Fruit fly (Drosophila melanogaster): ENCODE results near the gene yellow-k.
A peak's percentile ranks its signal among the peaks of the same experiment; 100 is the strongest.

- TF ChIP-seq CG8290 (GFP tag; optimal IDR thresholded peaks at IDR 0.05) (no peak), CG8290 (tag; optimal IDR thresholded peaks at IDR 0.05) (no peak), Trl (optimal IDR thresholded peaks at IDR 0.05) (no peak), Trl (GFP tag; optimal IDR thresholded peaks at IDR 0.05) (peak; percentile 31), bab2 (GFP tag; optimal IDR thresholded peaks at IDR 0.05) (no peak)
Observed at dm6 chr3L:15563058-15563850, 42.8 kb downstream of the yellow-k start, which contains the start of the genes CG7739 and SCCRO.

Data from whole organism, embryonic.